Fruit fly (Drosophila melanogaster): ENCODE measurements around the gene Npc1a.

dm6 chr2L:10232152-10232816, 11.3 kb upstream of the Npc1a start, which contains the start of gene eEF1delta:
- TF ChIP-seq h (GFP tag; optimal IDR thresholded peaks at IDR 0.05) (no peak), tai (GFP tag; optimal IDR thresholded peaks at IDR 0.05) (no peak), Abd-B (GFP tag; optimal IDR thresholded peaks at IDR 0.05) (no peak)

Data from whole organism, wandering third instar larva.